Worm (Caenorhabditis elegans): ENCODE data around the gene col-13.

The col-13 gene

DNA sequence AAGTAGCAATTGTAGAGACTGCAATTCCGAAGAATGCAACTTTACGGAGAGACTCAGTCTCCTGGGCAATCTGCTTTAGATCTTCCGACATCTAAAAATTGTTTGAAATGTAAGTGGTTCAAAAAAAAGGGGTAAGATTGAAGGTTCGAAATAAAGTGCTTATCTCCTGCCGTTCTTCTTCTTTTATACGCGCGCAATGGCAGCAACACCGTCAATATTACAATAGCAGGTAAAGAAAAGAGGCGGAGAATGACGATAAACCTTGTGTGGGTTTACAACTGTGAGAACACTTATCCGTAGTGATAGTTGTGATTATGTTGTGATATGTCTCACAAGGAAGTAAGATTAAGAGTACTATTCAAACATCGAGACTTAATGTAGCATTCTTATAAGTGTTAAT lies at the start of gene col-13:
col-13 (minus strand) TSS at position 101 of the 400 bp plus-strand sequence.
- TF ChIP-seq nhr-120 (GFP tag; IDR thresholded peaks at IDR 0.05) = no peak
- TF ChIP-seq snpc-4 (GFP tag; optimal IDR thresholded peaks at IDR 0.05) = no peak
- TF ChIP-seq snpc-4 (tag; optimal IDR thresholded peaks at IDR 0.05) = no peak
- no peak for TF ChIP-seq K11D2.4 (GFP tag; IDR thresholded peaks at IDR 0.05)
- no peak for TF ChIP-seq B0019.2 (GFP tag; conservative IDR thresholded peaks at IDR 0.05)
- no peak for TF ChIP-seq ztf-6 (GFP tag; IDR thresholded peaks at IDR 0.05)
- TF ChIP-seq lin-54 (GFP tag; optimal IDR thresholded peaks at IDR 0.05) = no peak
- TF ChIP-seq hlh-12 (tag; optimal IDR thresholded peaks at IDR 0.05) = no peak
- TF ChIP-seq madf-3 (GFP tag; IDR thresholded peaks at IDR 0.05) = no peak
- no peak for TF ChIP-seq F22D6.2 (tag; optimal IDR thresholded peaks at IDR 0.05)
- TF ChIP-seq attf-3 (GFP tag; conservative IDR thresholded peaks at IDR 0.05) = no peak
- no peak for TF ChIP-seq rcor-1 (GFP tag; IDR thresholded peaks at IDR 0.05)
- TF ChIP-seq F52B5.7 (tag; optimal IDR thresholded peaks at IDR 0.05) = no peak
- TF ChIP-seq sea-2 (GFP tag; IDR thresholded peaks at IDR 0.05) = no peak
- no peak for TF ChIP-seq nhr-80 (tag; optimal IDR thresholded peaks at IDR 0.05)
- TF ChIP-seq lin-35 (GFP tag; optimal IDR thresholded peaks at IDR 0.05) = no peak
- TF ChIP-seq cebp-1 (GFP tag; IDR thresholded peaks at IDR 0.05) = no peak
- TF ChIP-seq cebp-1 (tag; optimal IDR thresholded peaks at IDR 0.05) = no peak
- TF ChIP-seq ztf-22 (GFP tag; optimal IDR thresholded peaks at IDR 0.05) = no peak
- TF ChIP-seq mes-4 (tag; optimal IDR thresholded peaks at IDR 0.05) = no peak
- TF ChIP-seq hmg-1.2 (GFP tag; IDR thresholded peaks at IDR 0.05) = no peak
- no peak for TF ChIP-seq ceh-27 (GFP tag; optimal IDR thresholded peaks at IDR 0.05)

DNA sequence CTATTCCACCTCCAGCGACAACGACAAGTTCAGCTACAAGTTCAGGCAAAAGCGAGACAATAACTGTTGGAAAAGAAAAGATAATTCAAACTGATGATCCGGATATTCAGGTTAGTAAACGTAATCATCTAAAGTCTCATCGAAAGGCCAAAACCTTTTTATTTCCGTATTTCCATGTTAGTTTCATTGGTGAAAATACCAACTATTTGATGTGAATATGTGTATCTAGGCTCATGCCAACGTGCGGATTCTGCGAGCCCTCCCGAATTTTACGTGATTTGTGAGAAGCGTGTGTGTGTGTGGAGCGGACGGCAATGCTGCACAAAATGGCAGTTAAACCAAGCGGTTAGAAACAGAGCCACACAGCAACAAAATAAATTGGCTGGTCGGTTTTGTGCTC lies 49.3 kb upstream of the col-13 start:
- no peak for TF ChIP-seq T26A5.8 (tag; optimal IDR thresholded peaks at IDR 0.05)
- TF ChIP-seq let-526 (GFP tag; IDR thresholded peaks at IDR 0.05) = no peak
- no peak for TF ChIP-seq pbrm-1 (GFP tag; IDR thresholded peaks at IDR 0.05)
- no peak for TF ChIP-seq let-607 (tag; optimal IDR thresholded peaks at IDR 0.05)
- TF ChIP-seq F57C9.4 (tag; optimal IDR thresholded peaks at IDR 0.05) = no peak
- TF ChIP-seq K11D2.4 (GFP tag; IDR thresholded peaks at IDR 0.05) = no peak
- TF ChIP-seq ztf-3 (GFP tag; optimal IDR thresholded peaks at IDR 0.05) = no peak
- no peak for TF ChIP-seq nfya-1 (tag; optimal IDR thresholded peaks at IDR 0.05; ENCODE audit: borderline replicate concordance, insufficient read depth)
- no peak for TF ChIP-seq mxl-1 (tag; optimal IDR thresholded peaks at IDR 0.05)
- no peak for TF ChIP-seq attf-5 (GFP tag; optimal IDR thresholded peaks at IDR 0.05)
- no peak for TF ChIP-seq T07F8.4 (tag; optimal IDR thresholded peaks at IDR 0.05)
- no peak for TF ChIP-seq Y67H2A.10 (GFP tag; conservative IDR thresholded peaks at IDR 0.05)
- no peak for TF ChIP-seq ccch-3 (GFP tag; optimal IDR thresholded peaks at IDR 0.05)
- no peak for TF ChIP-seq tbp1 (GFP tag; optimal IDR thresholded peaks at IDR 0.05)
- TF ChIP-seq tlf-1 (GFP tag; optimal IDR thresholded peaks at IDR 0.05) = no peak
- TF ChIP-seq ekl-4 (GFP tag; IDR thresholded peaks at IDR 0.05) = no peak

DNA sequence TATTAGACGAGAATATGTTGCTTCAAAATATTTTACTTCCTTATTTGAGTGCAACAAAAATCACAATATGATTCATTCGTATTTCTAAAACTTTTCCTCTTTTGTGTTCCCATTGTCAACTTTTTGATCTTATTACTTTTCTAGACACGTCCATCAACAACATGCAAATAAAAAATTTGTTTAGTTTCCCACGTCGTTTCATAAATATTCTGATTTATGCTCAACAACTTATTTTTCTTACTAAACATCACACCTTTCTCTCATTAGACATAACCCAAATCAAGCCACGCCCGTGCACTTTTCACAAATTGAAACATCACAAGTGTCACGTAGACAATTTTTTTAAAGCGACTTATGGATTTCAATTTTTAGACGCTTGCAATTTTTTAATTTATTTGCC lies 48.1 kb upstream of the col-13 start:
- TF ChIP-seq die-1 (tag; optimal IDR thresholded peaks at IDR 0.05) (no peak), lin-35 (GFP tag; optimal IDR thresholded peaks at IDR 0.05) (no peak), mxl-1 (tag; optimal IDR thresholded peaks at IDR 0.05) (no peak), lsl-1 (GFP tag; optimal IDR thresholded peaks at IDR 0.05) (no peak), K11D2.4 (GFP tag; IDR thresholded peaks at IDR 0.05) (no peak), nhr-27 (tag; optimal IDR thresholded peaks at IDR 0.05) (no peak), snpc-3.4 (tag; optimal IDR thresholded peaks at IDR 0.05) (no peak), D2030.7 (GFP tag; IDR thresholded peaks at IDR 0.05) (no peak), lin-40 (tag; optimal IDR thresholded peaks at IDR 0.05) (no peak), nfya-1 (tag; optimal IDR thresholded peaks at IDR 0.05; ENCODE audit: borderline replicate concordance, insufficient read depth) (no peak), dox-1 (GFP tag; IDR thresholded peaks at IDR 0.05) (no peak), ceh-100 (GFP tag; IDR thresholded peaks at IDR 0.05) (no peak), B0261.1 (tag; optimal IDR thresholded peaks at IDR 0.05) (no peak), lir-1 (GFP tag; conservative IDR thresholded peaks at IDR 0.05) (no peak), mcd-1 (GFP tag; IDR thresholded peaks at IDR 0.05) (no peak), F52B5.7 (tag; optimal IDR thresholded peaks at IDR 0.05) (no peak), Y53G8AR.9 (GFP tag; conservative IDR thresholded peaks at IDR 0.05) (no peak)
